Worm (Caenorhabditis elegans) whole organism, L4/young adult: ENCODE results near the gene cdh-1.

Source experiments
- dao-5 ChIP-seq: sonication (generic microtip); optimal IDR thresholded peaks from 2 replicates; lab custom pipeline; 2016; ENCODE audit warnings: missing genotype, missing genetic modification characterization, moderate library complexity, missing compliant biosample characterization
- him-1 ChIP-seq: sonication (generic microtip); optimal IDR thresholded peaks from 2 replicates; lab custom pipeline; 2016; ENCODE audit warnings: missing genotype, missing genetic modification reagents, missing genetic modification characterization, missing compliant biosample characterization

DNA sequence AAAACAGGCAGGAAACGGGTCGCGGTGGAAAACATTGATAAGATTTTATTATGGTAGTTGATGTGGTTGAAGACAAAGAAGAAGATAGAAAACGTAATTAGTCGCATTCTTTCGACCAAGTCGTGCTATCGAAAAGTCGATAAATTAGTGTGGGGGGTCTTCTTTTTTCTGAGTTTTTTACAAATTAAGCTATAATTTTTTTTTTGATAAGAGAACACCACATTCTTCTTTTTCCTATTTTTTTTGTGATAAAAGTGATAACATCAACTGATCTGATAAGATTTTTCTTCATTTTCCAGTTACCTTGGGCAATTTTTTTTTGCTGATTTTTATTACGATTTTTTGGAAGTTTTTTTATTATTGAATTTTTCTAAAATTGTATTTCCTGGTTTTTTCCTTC, 70.2 kb downstream of the cdh-1 start:
- TF ChIP-seq him-1 (tag; lab: Kevin White, UChicago) (no peak), dao-5 (tag; lab: Kevin White, UChicago) (no peak)
